Worm (Caenorhabditis elegans) whole organism, L4 larva: Measurements from ENCODE around the gene svop-1.

Source experiments
- F44E2.7 ChIP-seq: fragments of 200-800 bp; sonication (Bioruptor generic); IDR thresholded peaks from 2 replicates; pipeline ENCODE4 v2.1.2; 2022; ENCODE audit warnings: missing genetic modification characterization, missing compliant biosample characterization
- F49E8.2 ChIP-seq: sonication (generic microtip); optimal IDR thresholded peaks from 2 replicates; lab custom pipeline; 2016; ENCODE audit warnings: missing compliant biosample characterization, mild to moderate bottlenecking, missing genetic modification characterization, borderline replicate concordance
- T20F7.1 ChIP-seq: fragments of 200-800 bp; sonication (Bioruptor generic); optimal IDR thresholded peaks from 2 replicates; lab custom pipeline; 2018; ENCODE audit warnings: mild to moderate bottlenecking, missing genetic modification characterization, missing compliant biosample characterization
- T26A8.4 ChIP-seq: fragments of 200-800 bp; sonication (Bioruptor generic); IDR thresholded peaks from 2 replicates; pipeline ENCODE4 v1.3.6; 2022; ENCODE audit warnings: missing genetic modification characterization, missing compliant biosample characterization
- ZK337.2 ChIP-seq: fragments of 200-800 bp; sonication (Bioruptor generic); IDR thresholded peaks from 2 replicates; pipeline ENCODE4 v1.3.6; 2022; ENCODE audit warnings: missing genetic modification reagents, missing genetic modification characterization, missing compliant biosample characterization
- aly-2 ChIP-seq: sonication (generic microtip); optimal IDR thresholded peaks from 2 replicates; lab custom pipeline; 2018; ENCODE audit warnings: missing biosample characterization, missing genetic modification characterization
- arid-1 ChIP-seq: fragments of 200-800 bp; sonication (Bioruptor generic); conservative IDR thresholded peaks from 2 replicates; pipeline ENCODE4 v1.3.6; 2022; ENCODE audit warnings: missing genetic modification reagents, missing genetic modification characterization, missing compliant biosample characterization
- attf-4 ChIP-seq: sonication (generic microtip); optimal IDR thresholded peaks from 3 replicates; lab custom pipeline; 2017; ENCODE audit warnings: missing biosample characterization, missing genetic modification characterization
- ceh-82 ChIP-seq: sonication (generic microtip); optimal IDR thresholded peaks from 2 replicates; lab custom pipeline; 2017; ENCODE audit warnings: missing biosample characterization, missing genetic modification characterization
- cey-2 ChIP-seq: sonication (generic microtip); optimal IDR thresholded peaks from 3 replicates; lab custom pipeline; 2017; ENCODE audit warnings: missing genetic modification characterization, mild to moderate bottlenecking, missing compliant biosample characterization, antibody characterized with exemption, borderline replicate concordance; ENCODE audit not compliant: insufficient read depth
- ctbp-1 ChIP-seq: fragments of 200-800 bp; sonication (Bioruptor generic); IDR thresholded peaks from 2 replicates; pipeline ENCODE4 v1.3.6; 2022; ENCODE audit warnings: missing genetic modification reagents, missing genetic modification characterization, missing compliant biosample characterization
- dmd-6 ChIP-seq: fragments of 200-800 bp; sonication (Bioruptor generic); IDR thresholded peaks from 2 replicates; pipeline ENCODE4 v1.3.6; 2022; ENCODE audit warnings: missing genetic modification reagents, missing genetic modification characterization, missing compliant biosample characterization
- duxl-1 ChIP-seq: sonication (generic microtip); optimal IDR thresholded peaks from 2 replicates; lab custom pipeline; 2016; ENCODE audit warnings: mild to moderate bottlenecking, missing genetic modification characterization, moderate library complexity, missing compliant biosample characterization; ENCODE audit not compliant: poor library complexity
- dve-1 ChIP-seq: sonication (generic microtip); optimal IDR thresholded peaks from 2 replicates; lab custom pipeline; 2017; ENCODE audit warnings: antibody characterized with exemption, mild to moderate bottlenecking, missing genetic modification characterization, missing compliant biosample characterization; ENCODE audit not compliant: insufficient read depth
- hlh-30 ChIP-seq: sonication (generic microtip); optimal IDR thresholded peaks from 2 replicates; lab custom pipeline; 2017; ENCODE audit warnings: antibody characterized with exemption, mild to moderate bottlenecking, missing genetic modification characterization, missing compliant biosample characterization; ENCODE audit not compliant: insufficient read depth
- hmg-1.1 ChIP-seq: fragments of 200-800 bp; sonication (Bioruptor generic); IDR thresholded peaks from 2 replicates; pipeline ENCODE4 v1.3.6; 2022; ENCODE audit warnings: missing genetic modification reagents, missing genetic modification characterization, missing compliant biosample characterization
- lim-7 ChIP-seq: fragments of 200-800 bp; sonication (Bioruptor generic); IDR thresholded peaks from 2 replicates; pipeline ENCODE4 v1.3.6; 2022; ENCODE audit warnings: missing genetic modification characterization, missing compliant biosample characterization
- lin-13 ChIP-seq: fragments of 150-350 bp; optimal IDR thresholded peaks from 2 replicates; lab custom pipeline; 2014; ENCODE audit warnings: missing biosample characterization, missing genetic modification reagents, missing genetic modification characterization
- lin-15B ChIP-seq: fragments of 150-350 bp; sonication (generic microtip); optimal IDR thresholded peaks from 3 replicates; lab custom pipeline; 2014; ENCODE audit warnings: missing biosample characterization, missing genetic modification characterization
- lin-29 ChIP-seq: fragments of 200-800 bp; sonication (Bioruptor generic); IDR thresholded peaks from 2 replicates; pipeline ENCODE4 v1.3.6; 2022; ENCODE audit warnings: missing genetic modification reagents, missing genetic modification characterization, missing compliant biosample characterization
- lin-38 ChIP-seq: fragments of 200-800 bp; sonication (Bioruptor generic); IDR thresholded peaks from 2 replicates; pipeline ENCODE4 v1.3.6; 2022; ENCODE audit warnings: missing genetic modification reagents, missing genetic modification characterization, missing compliant biosample characterization
- lin-39 ChIP-seq: fragments of 150-350 bp; optimal IDR thresholded peaks from 2 replicates; lab custom pipeline; 2014; ENCODE audit warnings: missing biosample characterization, missing genetic modification reagents, missing genetic modification characterization
- lir-3 ChIP-seq: sonication (generic microtip); optimal IDR thresholded peaks from 2 replicates; lab custom pipeline; 2016; ENCODE audit warnings: mild to moderate bottlenecking, missing genetic modification characterization, missing compliant biosample characterization
- madf-5 ChIP-seq, 2 experiments: fragments of 200-800 bp; sonication (Bioruptor generic); IDR thresholded peaks; 2 replicates each; pipeline ENCODE4 v1.3.6; 2022; ENCODE audit warnings: missing compliant biosample characterization in 2 of 2, missing genetic modification characterization in 2 of 2
- madf-9 ChIP-seq: fragments of 200-800 bp; sonication (Bioruptor generic); conservative IDR thresholded peaks from 2 replicates; pipeline ENCODE4 v1.3.6; 2022; ENCODE audit warnings: missing genetic modification reagents, missing genetic modification characterization, missing compliant biosample characterization
- mdt-29 ChIP-seq: fragments of 200-800 bp; sonication (Bioruptor generic); IDR thresholded peaks from 2 replicates; pipeline ENCODE4 v1.3.6; 2022; ENCODE audit warnings: missing genetic modification reagents, missing genetic modification characterization, missing compliant biosample characterization
- mes-2 ChIP-seq: sonication (generic microtip); optimal IDR thresholded peaks from 2 replicates; lab custom pipeline; 2016; ENCODE audit warnings: missing genotype, mild to moderate bottlenecking, missing genetic modification characterization, missing compliant biosample characterization; ENCODE audit not compliant: poor library complexity, severe bottlenecking
- mxl-2 ChIP-seq: fragments of 200-800 bp; sonication (Bioruptor generic); conservative IDR thresholded peaks from 2 replicates; pipeline ENCODE4 v1.3.6; 2022; ENCODE audit warnings: missing genetic modification reagents, missing genetic modification characterization, missing compliant biosample characterization
- mxl-3 ChIP-seq: fragments of 200-800 bp; sonication (Bioruptor generic); optimal IDR thresholded peaks from 2 replicates; lab custom pipeline; 2018; ENCODE audit warnings: mild to moderate bottlenecking, missing genetic modification characterization, missing compliant biosample characterization
- nhr-10 ChIP-seq: fragments of 150-350 bp; optimal IDR thresholded peaks from 2 replicates; lab custom pipeline; 2014; ENCODE audit warnings: missing biosample characterization, missing genetic modification characterization
- nhr-102 ChIP-seq: sonication (generic microtip); optimal IDR thresholded peaks from 2 replicates; lab custom pipeline; 2016; ENCODE audit warnings: mild to moderate bottlenecking, missing genetic modification characterization, moderate library complexity, missing compliant biosample characterization
- nhr-11 ChIP-seq: fragments of 150-350 bp; optimal IDR thresholded peaks from 2 replicates; lab custom pipeline; 2014; ENCODE audit warnings: missing biosample characterization, missing genetic modification characterization
- nhr-25 ChIP-seq: sonication (generic microtip); optimal IDR thresholded peaks from 2 replicates; lab custom pipeline; 2017; ENCODE audit warnings: missing genetic modification characterization, mild to moderate bottlenecking, missing compliant biosample characterization, antibody characterized with exemption, moderate library complexity, borderline replicate concordance; ENCODE audit not compliant: insufficient read depth
- nhr-28 ChIP-seq: fragments of 150-350 bp; optimal IDR thresholded peaks from 2 replicates; lab custom pipeline; 2014; ENCODE audit warnings: missing biosample characterization, missing genetic modification characterization
- nhr-42 ChIP-seq: fragments of 200-800 bp; sonication (Bioruptor generic); IDR thresholded peaks from 2 replicates; pipeline ENCODE4 v1.3.6; 2022; ENCODE audit warnings: missing genetic modification characterization, missing compliant biosample characterization
- nhr-6 ChIP-seq: fragments of 150-350 bp; optimal IDR thresholded peaks from 2 replicates; lab custom pipeline; 2014; ENCODE audit warnings: missing biosample characterization, missing genetic modification characterization
- nhr-77 ChIP-seq: fragments of 150-350 bp; optimal IDR thresholded peaks from 2 replicates; lab custom pipeline; 2014; ENCODE audit warnings: missing biosample characterization, missing genetic modification characterization
- set-16 ChIP-seq: fragments of 200-800 bp; sonication (Bioruptor generic); IDR thresholded peaks from 2 replicates; pipeline ENCODE4 v1.3.6; 2022; ENCODE audit warnings: missing genetic modification reagents, missing genetic modification characterization, missing compliant biosample characterization
- skn-1 ChIP-seq: fragments of 150-350 bp; optimal IDR thresholded peaks from 2 replicates; lab custom pipeline; 2014; ENCODE audit warnings: missing biosample characterization, missing genetic modification characterization
- spr-3 ChIP-seq: fragments of 200-800 bp; sonication (Bioruptor generic); optimal IDR thresholded peaks from 2 replicates; lab custom pipeline; 2018; ENCODE audit warnings: mild to moderate bottlenecking, missing genetic modification characterization, missing compliant biosample characterization
- unc-130 ChIP-seq: sonication (generic microtip); optimal IDR thresholded peaks from 2 replicates; lab custom pipeline; 2016; ENCODE audit warnings: missing genetic modification reagents, missing genetic modification characterization, missing compliant biosample characterization
- unc-39 ChIP-seq: sonication (generic microtip); optimal IDR thresholded peaks from 2 replicates; lab custom pipeline; 2017; ENCODE audit warnings: missing biosample characterization, missing genetic modification characterization
- unc-62 ChIP-seq, 3 experiments: fragments of 150-350 bp in 1 of 3; sonication (generic microtip); optimal IDR thresholded peaks in 2 of 3; peaks in 1 of 3; 1 replicate in 1 of 3; 2 replicates in 2 of 3; lab custom pipeline; 2014 to 2017; ENCODE audit warnings: missing biosample characterization in 3 of 3, missing genetic modification characterization in 3 of 3, missing genetic modification reagents in 3 of 3, missing genotype in 1 of 3
- vab-7 ChIP-seq: fragments of 200-800 bp; sonication (Bioruptor generic); IDR thresholded peaks from 2 replicates; pipeline ENCODE4 v1.3.6; 2022; ENCODE audit warnings: missing genetic modification reagents, missing genetic modification characterization, missing compliant biosample characterization
- ztf-7 ChIP-seq: fragments of 150-350 bp; optimal IDR thresholded peaks from 2 replicates; lab custom pipeline; 2014; ENCODE audit warnings: missing biosample characterization, missing genetic modification characterization

svop-1 gene

DNA sequence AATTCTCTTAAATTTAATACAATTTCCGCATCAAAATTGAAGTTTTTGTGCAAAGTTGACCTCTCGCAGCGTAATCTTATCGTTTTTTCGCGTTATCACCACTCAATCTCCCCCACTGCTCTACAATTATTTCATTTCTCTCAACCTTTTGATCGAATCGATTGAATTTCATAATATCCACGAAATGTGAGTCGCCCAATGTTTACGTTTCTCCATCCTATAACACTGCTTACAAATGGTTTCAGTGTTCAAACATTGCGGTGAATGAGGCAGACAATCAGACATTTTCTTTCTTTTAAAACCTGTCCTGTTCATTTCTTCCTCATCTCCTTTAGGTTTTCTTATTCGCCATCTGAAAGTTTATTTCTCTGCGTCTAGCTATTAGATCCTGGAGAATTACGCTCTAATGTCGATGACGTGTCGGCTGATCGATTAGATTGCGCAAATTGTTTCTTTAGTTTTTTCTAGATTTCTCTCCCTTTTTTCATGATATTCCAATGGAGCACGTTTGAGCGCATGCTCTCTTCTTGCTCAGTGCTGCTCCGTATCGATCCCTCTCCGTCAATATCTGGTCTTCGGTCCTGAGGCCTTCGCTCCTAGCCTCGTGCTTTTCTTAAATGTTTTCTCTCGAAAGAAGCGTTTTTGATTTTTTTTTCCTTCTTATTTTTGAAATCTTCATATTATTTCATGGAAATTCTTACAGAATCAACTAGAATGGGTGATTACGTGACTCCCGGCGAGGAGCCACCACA is 19.8 kb upstream of the svop-1 start, which contains the start of gene unc-32 (continued):
- TF ChIP-seq dve-1 (tag; lab: Kevin White, UChicago), result peak; percentile 41
- no peak for TF ChIP-seq nhr-11 (tag; lab: Kevin White, UChicago)
- peak; percentile 11 for TF ChIP-seq lin-13
- no peak for TF ChIP-seq nhr-25 (tag; lab: Kevin White, UChicago)
- TF ChIP-seq nhr-102 (tag; lab: Kevin White, UChicago), result no peak
- TF ChIP-seq, all 104 proteins: peak for 25

DNA sequence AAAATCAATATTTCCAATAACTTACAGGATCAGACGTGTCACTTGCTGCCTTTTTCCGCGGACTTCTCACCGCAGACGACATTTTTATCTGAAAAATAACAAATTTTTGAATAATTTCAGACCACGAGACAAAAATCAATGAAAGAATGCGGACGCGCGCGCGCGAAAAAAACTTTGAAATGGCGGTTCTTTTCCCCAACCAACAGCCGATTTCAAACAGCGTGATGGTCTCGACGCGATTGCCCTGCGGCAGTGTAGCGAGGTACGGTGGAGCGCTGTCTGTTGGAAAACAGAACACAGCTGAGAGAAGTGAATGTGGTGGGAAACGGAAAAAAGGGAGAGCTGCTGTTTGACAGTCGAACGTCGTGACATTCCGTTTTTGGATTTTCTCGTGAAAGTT is 18.8 kb upstream of the svop-1 start, which contains the start of gene lin-9:
Gene lin-9 (minus strand): TSS at position 88 of the 400 bp plus-strand sequence.
- TF ChIP-seq spr-3 (peak; percentile 91), aly-2 (tag; lab: Kevin White, UChicago) (no peak), T26A8.4 (GFP tag; lab: Robert Waterston, UW) (peak; percentile 98), ceh-82 (no peak), skn-1 (tag; lab: Kevin White, UChicago) (no peak), unc-62 (GFP tag; optimal IDR thresholded peaks at IDR 0.05 in 1 of 2; lab: Kevin White, UChicago) (peak; percentile 3 to 98), unc-62 (tag; optimal IDR thresholded peaks at IDR 0.05; lab: Kevin White, UChicago) (no peak), nhr-77 (tag; lab: Kevin White, UChicago) (peak; percentile 86), lin-15B (tag; lab: Kevin White, UChicago) (peak; percentile 83), mxl-2 (peak; percentile 67; the same call in 1 of the 2 replicates), ctbp-1 (peak; percentile 97), F49E8.2 (tag; lab: Kevin White, UChicago) (peak; percentile 70), nhr-28 (peak; percentile 83), mdt-29 (GFP tag; lab: Robert Waterston, UW) (peak; percentile 91), nhr-11 (tag; lab: Kevin White, UChicago) (peak; percentile 96), duxl-1 (tag; lab: Kevin White, UChicago) (peak; percentile 94), F44E2.7 (GFP tag; lab: Robert Waterston, UW) (0 out of 2 replicates have a peak, but pooled peaks have one; percentile 24), hlh-30 (tag; lab: Kevin White, UChicago) (peak; percentile 96), arid-1 (GFP tag; lab: Robert Waterston, UW) (peak; percentile 95), lim-7 (GFP tag; lab: Robert Waterston, UW) (no peak), cey-2 (no peak), lir-3 (tag; lab: Kevin White, UChicago) (peak; percentile 23), T20F7.1 (peak; percentile 91), nhr-10 (tag; lab: Kevin White, UChicago) (peak; percentile 29), nhr-6 (tag; lab: Kevin White, UChicago) (peak; percentile 94), nhr-102 (tag; lab: Kevin White, UChicago) (peak; percentile 94), madf-9 (GFP tag; lab: Robert Waterston, UW) (peak; percentile 86), attf-4 (tag; lab: Kevin White, UChicago) (no peak), lin-38 (GFP tag; lab: Robert Waterston, UW) (peak; percentile 92), unc-130 (peak; percentile 81), unc-39 (no peak), ztf-7 (peak; percentile 83), hmg-1.1 (GFP tag; lab: Robert Waterston, UW) (peak; percentile 98), set-16 (peak; percentile 90), nhr-42 (GFP tag; lab: Robert Waterston, UW) (peak; percentile 90), mxl-3 (peak; percentile 89), lin-39 (tag; lab: Kevin White, UChicago) (no peak), ZK337.2 (no peak), dmd-6 (GFP tag; lab: Robert Waterston, UW) (peak; percentile 96), madf-5 (GFP tag; IDR thresholded peaks at IDR 0.05; lab: Robert Waterston, UW) (no peak), vab-7 (GFP tag; lab: Robert Waterston, UW) (peak; percentile 76), mes-2 (tag; lab: Kevin White, UChicago) (peak; percentile 95), lin-29 (peak; percentile 78), nhr-25 (tag; lab: Kevin White, UChicago) (peak; percentile 71)
